Worm (Caenorhabditis elegans): Measurements from ENCODE around the gene JC8.16.

JC8.16 gene

ce11 chrIV:13282778-13283177 is 23.8 kb downstream of the JC8.16 start, which contains the start of gene cpsf-3:
Gene cpsf-3 (minus strand): TSS chrIV:13282878.
- TF ChIP-seq nhr-28 (tag; optimal IDR thresholded peaks at IDR 0.05): no peak
- no peak for TF ChIP-seq efl-3 (GFP tag; optimal IDR thresholded peaks at IDR 0.05)
- TF ChIP-seq zag-1 (tag; optimal IDR thresholded peaks at IDR 0.05): no peak
- TF ChIP-seq alr-1 (tag; optimal IDR thresholded peaks at IDR 0.05; ENCODE audit: borderline replicate concordance): no peak
- no peak for TF ChIP-seq pqm-1 (tag; optimal IDR thresholded peaks at IDR 0.05)
- TF ChIP-seq hlh-4 (tag; optimal IDR thresholded peaks at IDR 0.05): no peak
- no peak for TF ChIP-seq aly-2 (tag; optimal IDR thresholded peaks at IDR 0.05)
- no peak for TF ChIP-seq rnt-1 (tag; optimal IDR thresholded peaks at IDR 0.05)
- TF ChIP-seq ama-1 (optimal IDR thresholded peaks at IDR 0.05): no peak
- TF ChIP-seq nhr-12 (tag; optimal IDR thresholded peaks at IDR 0.05): no peak
- no peak for TF ChIP-seq nhr-84 (tag; optimal IDR thresholded peaks at IDR 0.05)
- TF ChIP-seq ceh-82 (tag; optimal IDR thresholded peaks at IDR 0.05): no peak

- TF ChIP-seq lin-15B (tag; optimal IDR thresholded peaks at IDR 0.05): peak; percentile 24
- TF ChIP-seq unc-62 (GFP tag; optimal IDR thresholded peaks at IDR 0.05): no peak
- no peak for TF ChIP-seq hpl-2 (GFP tag; optimal IDR thresholded peaks at IDR 0.05)
- peak; percentile 19 for TF ChIP-seq nhr-85 (tag)
- peak; percentile 6 for TF ChIP-seq skn-1 (tag; optimal IDR thresholded peaks at IDR 0.05)
- TF ChIP-seq snu-23 (GFP tag; optimal IDR thresholded peaks at IDR 0.05): no peak
- TF ChIP-seq nhr-76 (tag; optimal IDR thresholded peaks at IDR 0.05): no peak
- no peak for TF ChIP-seq nhr-77 (tag; optimal IDR thresholded peaks at IDR 0.05)
- no peak for TF ChIP-seq nhr-90 (tag; optimal IDR thresholded peaks at IDR 0.05; ENCODE audit: poor library complexity)
- TF ChIP-seq grh-1 (GFP tag; IDR thresholded peaks at IDR 0.05): no peak
- TF ChIP-seq dsc-1 (tag; optimal IDR thresholded peaks at IDR 0.05): no peak
- no peak for TF ChIP-seq unc-86 (tag; optimal IDR thresholded peaks at IDR 0.05)
- TF ChIP-seq fos-1 (tag; optimal IDR thresholded peaks at IDR 0.05): no peak
- TF ChIP-seq nhr-237 (tag; optimal IDR thresholded peaks at IDR 0.05): no peak
- TF ChIP-seq tbx-2 (tag; optimal IDR thresholded peaks at IDR 0.05): peak; percentile 16
- no peak for TF ChIP-seq ceh-8 (GFP tag; optimal IDR thresholded peaks at IDR 0.05)
- no peak for TF ChIP-seq tlp-1 (tag; optimal IDR thresholded peaks at IDR 0.05)
- TF ChIP-seq nhr-19 (GFP tag; conservative IDR thresholded peaks at IDR 0.05): no peak
- no peak for TF ChIP-seq lin-39 (tag; optimal IDR thresholded peaks at IDR 0.05)
- no peak for TF ChIP-seq nhr-20 (tag; optimal IDR thresholded peaks at IDR 0.05)
- no peak for TF ChIP-seq C16A3.4 (tag; optimal IDR thresholded peaks at IDR 0.05)
- TF ChIP-seq mab-9 (GFP tag; IDR thresholded peaks at IDR 0.05): no peak
- TF ChIP-seq nhr-11 (tag; optimal IDR thresholded peaks at IDR 0.05): no peak
- no peak for TF ChIP-seq ceh-82 (tag; optimal IDR thresholded peaks at IDR 0.05)
- no peak for TF ChIP-seq pqm-1 (tag; optimal IDR thresholded peaks at IDR 0.05)
- TF ChIP-seq snpc-4 (tag; optimal IDR thresholded peaks at IDR 0.05): no peak
- no peak for TF ChIP-seq zag-1 (tag; optimal IDR thresholded peaks at IDR 0.05)
- no peak for TF ChIP-seq ztf-4 (tag; optimal IDR thresholded peaks at IDR 0.05)
- TF ChIP-seq nhr-84 (tag; optimal IDR thresholded peaks at IDR 0.05): no peak
- TF ChIP-seq xbp-1 (tag; optimal IDR thresholded peaks at IDR 0.05): no peak
- no peak for TF ChIP-seq nhr-47 (tag; optimal IDR thresholded peaks at IDR 0.05)
- TF ChIP-seq efl-3 (GFP tag; optimal IDR thresholded peaks at IDR 0.05): no peak
- no peak for TF ChIP-seq hlh-4 (tag; optimal IDR thresholded peaks at IDR 0.05)
- no peak for TF ChIP-seq mef-2 (tag; optimal IDR thresholded peaks at IDR 0.05)
- TF ChIP-seq vab-15 (tag; optimal IDR thresholded peaks at IDR 0.05): no peak
- TF ChIP-seq ceh-63 (GFP tag; optimal IDR thresholded peaks at IDR 0.05): no peak
- TF ChIP-seq mdl-1 (tag; optimal IDR thresholded peaks at IDR 0.05): no peak
- TF ChIP-seq jun-1 (tag; optimal IDR thresholded peaks at IDR 0.05): no peak
- peak; percentile 49 for TF ChIP-seq mep-1 (tag; optimal IDR thresholded peaks at IDR 0.05)
- TF ChIP-seq C04F5.9 (tag; optimal IDR thresholded peaks at IDR 0.05): no peak
- TF ChIP-seq egl-27 (tag; optimal IDR thresholded peaks at IDR 0.05): no peak
- TF ChIP-seq aly-2 (tag; optimal IDR thresholded peaks at IDR 0.05): no peak
- no peak for TF ChIP-seq ceh-88 (GFP tag; IDR thresholded peaks at IDR 0.05)
- TF ChIP-seq nhr-28 (tag; optimal IDR thresholded peaks at IDR 0.05): no peak
- TF ChIP-seq ets-5 (GFP tag; IDR thresholded peaks at IDR 0.05): no peak
- no peak for TF ChIP-seq egl-13 (tag; optimal IDR thresholded peaks at IDR 0.05)
- no peak for TF ChIP-seq Y116A8C.19 (tag; optimal IDR thresholded peaks at IDR 0.05; ENCODE audit: borderline replicate concordance)
- TF ChIP-seq swsn-7 (tag; optimal IDR thresholded peaks at IDR 0.05): no peak
- TF ChIP-seq F16B12.6 (tag; optimal IDR thresholded peaks at IDR 0.05): no peak
Observed at ce11 chrIV:13289321-13289720, 30.3 kb downstream of the JC8.16 start, which contains the start of gene Y67H2A.10. Gene Y67H2A.10 (minus strand): TSS chrIV:13289504.

All from whole organism, L1 larva.